Worm (Caenorhabditis elegans): Measurements from ENCODE around the gene F15H10.7.

DNA sequence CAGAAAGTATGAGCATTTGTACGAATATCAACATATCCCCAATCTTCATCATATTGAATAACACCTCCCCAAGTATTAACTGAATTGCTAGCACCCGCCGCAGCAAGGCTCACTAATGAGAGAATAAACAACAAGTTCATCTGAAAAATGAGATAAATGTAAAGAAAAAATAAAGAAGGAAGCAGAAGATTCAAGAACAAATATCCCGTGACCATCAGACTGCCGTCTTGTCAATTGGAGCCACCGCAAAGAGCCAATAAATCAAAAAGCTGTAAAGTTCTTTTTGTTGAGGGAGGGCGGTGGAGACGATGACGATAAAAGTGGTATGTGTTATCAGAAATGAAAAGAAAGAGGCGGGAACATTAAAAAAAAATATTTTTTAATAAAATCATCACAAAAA lies 47.3 kb upstream of the F15H10.7 start, which contains the start of gene Y32F6A.5:
- no peak for TF ChIP-seq ztf-22 (GFP tag; optimal IDR thresholded peaks at IDR 0.05)
- TF ChIP-seq madf-3 (GFP tag; IDR thresholded peaks at IDR 0.05) = no peak
- TF ChIP-seq lin-35 (GFP tag; optimal IDR thresholded peaks at IDR 0.05) = no peak
- TF ChIP-seq bed-2 (GFP tag; IDR thresholded peaks at IDR 0.05) = no peak
- no peak for TF ChIP-seq dpl-1 (GFP tag; optimal IDR thresholded peaks at IDR 0.05)

All from whole organism, young adult.